Worm (Caenorhabditis elegans) whole organism, L4/young adult: ENCODE results near the gene try-3.

Source experiments
- W03F9.2 ChIP-seq: fragments of 150-350 bp; optimal IDR thresholded peaks from 2 replicates; lab custom pipeline; 2014; ENCODE audit warnings: missing biosample characterization, missing genetic modification characterization
- dao-5 ChIP-seq: sonication (generic microtip); optimal IDR thresholded peaks from 2 replicates; lab custom pipeline; 2016; ENCODE audit warnings: missing genotype, missing genetic modification characterization, moderate library complexity, missing compliant biosample characterization
- him-1 ChIP-seq: sonication (generic microtip); optimal IDR thresholded peaks from 2 replicates; lab custom pipeline; 2016; ENCODE audit warnings: missing genotype, missing genetic modification reagents, missing genetic modification characterization, missing compliant biosample characterization

DNA sequence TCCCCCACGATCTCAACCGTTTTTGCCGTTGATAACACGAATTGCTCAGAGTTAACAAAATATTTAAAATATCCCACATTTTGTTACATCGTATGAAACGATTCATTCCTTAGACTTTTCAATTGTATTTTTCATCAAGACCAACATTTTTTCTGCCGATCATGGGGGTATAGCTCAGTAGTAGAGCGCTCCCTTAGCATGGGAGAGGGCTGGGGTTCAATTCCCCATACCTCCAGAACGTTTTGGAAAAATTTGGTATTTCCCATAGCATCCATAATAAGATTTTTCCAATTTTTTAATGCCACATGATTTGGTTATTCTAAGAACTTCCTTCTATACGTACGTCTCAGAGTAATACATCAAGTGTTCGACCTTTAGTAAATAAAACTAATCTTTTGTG, 5.1 kb downstream of the try-3 start:
- TF ChIP-seq him-1 (tag; lab: Kevin White, UChicago), result no peak
- TF ChIP-seq dao-5, result no peak
- TF ChIP-seq W03F9.2, result no peak
